Worm (Caenorhabditis elegans) whole organism, midembryonic: Measurements from ENCODE around the gene fbxb-19.

Experiments used
- T22C8.4 ChIP-seq: fragments of 200-800 bp; sonication (Bioruptor generic); IDR thresholded peaks from 2 replicates; pipeline ENCODE4 v1.3.6; 2022; ENCODE audit warnings: missing genetic modification characterization, missing compliant biosample characterization
- cog-1 ChIP-seq: sonication (generic microtip); optimal IDR thresholded peaks from 2 replicates; lab custom pipeline; 2016; ENCODE audit warnings: missing genetic modification characterization, missing compliant biosample characterization
- flt-1 ChIP-seq: fragments of 200-800 bp; sonication (Bioruptor generic); IDR thresholded peaks from 2 replicates; pipeline ENCODE4 v1.3.6; 2022; ENCODE audit warnings: missing genetic modification characterization, missing compliant biosample characterization
- klf-2 ChIP-seq: fragments of 200-800 bp; sonication (Bioruptor generic); conservative IDR thresholded peaks from 2 replicates; pipeline ENCODE4 v1.3.6; 2022; ENCODE audit warnings: missing genetic modification reagents, missing genetic modification characterization, missing compliant biosample characterization
- med-1 ChIP-seq: sonication (generic microtip); optimal IDR thresholded peaks from 2 replicates; lab custom pipeline; 2017; ENCODE audit warnings: missing genetic modification characterization, mild to moderate bottlenecking, missing compliant biosample characterization, antibody characterized with exemption, missing genetic modification reagents; ENCODE audit not compliant: insufficient read depth
- ref-1 ChIP-seq: fragments of 200-800 bp; sonication (Bioruptor generic); conservative IDR thresholded peaks from 2 replicates; pipeline ENCODE4 v1.3.6; 2022; ENCODE audit warnings: missing genetic modification reagents, missing genetic modification characterization, missing compliant biosample characterization
- tab-1 ChIP-seq: fragments of 200-800 bp; sonication (Bioruptor generic); IDR thresholded peaks from 2 replicates; pipeline ENCODE4 v1.3.6; 2022; ENCODE audit warnings: missing genetic modification characterization, missing compliant biosample characterization
- ztf-23 ChIP-seq: fragments of 200-800 bp; sonication (Bioruptor generic); IDR thresholded peaks from 2 replicates; pipeline ENCODE4 v1.3.6; 2022; ENCODE audit warnings: missing genetic modification reagents, missing genetic modification characterization, missing compliant biosample characterization
- ztf-29 ChIP-seq: fragments of 200-800 bp; sonication (Bioruptor generic); IDR thresholded peaks from 2 replicates; pipeline ENCODE4 v1.3.6; 2022; ENCODE audit warnings: missing genetic modification reagents, missing genetic modification characterization, missing compliant biosample characterization

Gene fbxb-19

ce11 chrII:1691011-1691410 is 2.0 kb upstream of the fbxb-19 start, which contains the start of gene fbxc-22:
TSS of gene fbxc-22 (minus strand) at chrII:1691111.
- TF ChIP-seq cog-1 (no peak), ztf-29 (GFP tag; lab: Robert Waterston, UW) (no peak), klf-2 (GFP tag; lab: Robert Waterston, UW) (no peak), T22C8.4 (GFP tag; lab: Robert Waterston, UW) (no peak), tab-1 (GFP tag; lab: Robert Waterston, UW) (no peak), med-1 (GFP tag; lab: Kevin White, UChicago) (no peak), ref-1 (GFP tag; lab: Robert Waterston, UW) (no peak), flt-1 (GFP tag; lab: Robert Waterston, UW) (no peak), ztf-23 (GFP tag; lab: Robert Waterston, UW) (no peak)

DNA sequence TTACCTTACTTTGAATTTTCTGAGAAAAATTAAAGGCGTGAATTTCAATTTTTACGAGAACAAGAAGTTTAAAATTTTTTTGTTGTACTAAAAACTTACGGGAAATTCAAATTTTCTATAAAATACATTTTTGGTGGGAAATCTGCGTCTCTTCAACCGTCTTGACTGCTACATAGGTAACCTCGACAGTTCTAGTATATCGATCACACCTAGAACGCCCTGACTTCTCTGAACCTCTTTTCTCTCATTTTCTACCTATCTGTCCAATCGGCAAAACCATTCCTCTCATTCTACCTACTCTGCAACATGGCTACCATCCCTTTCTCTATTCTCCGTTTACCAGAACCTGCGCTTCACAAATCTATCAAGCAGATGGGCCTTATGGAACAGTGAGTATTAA is 5.2 kb downstream of the fbxb-19 start, which contains the start of gene fbxb-25:
TSS of gene fbxb-25 (plus strand) at position 301 of the 400 bp plus-strand sequence.
- TF ChIP-seq ztf-29 (GFP tag; lab: Robert Waterston, UW) (no peak), T22C8.4 (GFP tag; lab: Robert Waterston, UW) (no peak), med-1 (GFP tag; lab: Kevin White, UChicago) (no peak), ztf-23 (GFP tag; lab: Robert Waterston, UW) (no peak)

ce11 chrII:1682218-1682617 is 6.8 kb downstream of the fbxb-19 start, which contains the start of gene fbxb-26:
TSS of gene fbxb-26 (plus strand) at chrII:1682518.
- TF ChIP-seq med-1 (GFP tag; lab: Kevin White, UChicago), result no peak
- TF ChIP-seq tab-1 (GFP tag; lab: Robert Waterston, UW), result no peak
- TF ChIP-seq T22C8.4 (GFP tag; lab: Robert Waterston, UW), result no peak
- no peak for TF ChIP-seq cog-1
- TF ChIP-seq flt-1 (GFP tag; lab: Robert Waterston, UW), result no peak
- no peak for TF ChIP-seq ztf-23 (GFP tag; lab: Robert Waterston, UW)
- no peak for TF ChIP-seq ztf-29 (GFP tag; lab: Robert Waterston, UW)
- TF ChIP-seq ref-1 (GFP tag; lab: Robert Waterston, UW), result no peak
- TF ChIP-seq klf-2 (GFP tag; lab: Robert Waterston, UW), result no peak

DNA sequence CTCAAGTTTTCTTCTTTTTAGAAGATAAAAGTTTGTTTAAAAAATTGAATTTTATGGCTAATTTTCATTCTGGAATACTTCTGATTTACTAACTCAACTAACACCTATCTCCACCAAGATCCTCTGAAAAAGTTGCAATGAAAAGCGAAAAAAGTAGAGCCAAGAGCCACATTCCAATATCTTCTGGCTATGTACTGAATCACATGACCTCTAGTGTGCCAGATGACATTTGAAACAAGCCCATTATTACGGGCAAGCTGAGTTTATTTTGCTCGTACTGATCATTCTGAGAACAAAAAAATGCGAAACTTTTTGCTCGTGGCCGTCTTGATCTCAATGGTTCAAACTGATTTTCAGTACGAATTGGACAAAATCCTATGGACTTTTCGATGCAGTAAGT is 9.9 kb downstream of the fbxb-19 start, which contains the start of gene irld-36:
TSS of gene irld-36 (plus strand) at position 301 of the 400 bp plus-strand sequence.
- TF ChIP-seq cog-1 (no peak), flt-1 (GFP tag; lab: Robert Waterston, UW) (no peak), klf-2 (GFP tag; lab: Robert Waterston, UW) (no peak), ref-1 (GFP tag; lab: Robert Waterston, UW) (no peak), tab-1 (GFP tag; lab: Robert Waterston, UW) (no peak), ztf-29 (GFP tag; lab: Robert Waterston, UW) (no peak), ztf-23 (GFP tag; lab: Robert Waterston, UW) (no peak), T22C8.4 (GFP tag; lab: Robert Waterston, UW) (no peak), med-1 (GFP tag; lab: Kevin White, UChicago) (no peak)

- TF ChIP-seq T22C8.4 (GFP tag; lab: Robert Waterston, UW), result no peak
- no peak for TF ChIP-seq ref-1 (GFP tag; lab: Robert Waterston, UW)
- no peak for TF ChIP-seq med-1 (GFP tag; lab: Kevin White, UChicago)
- no peak for TF ChIP-seq flt-1 (GFP tag; lab: Robert Waterston, UW)
- TF ChIP-seq klf-2 (GFP tag; lab: Robert Waterston, UW), result no peak
- no peak for TF ChIP-seq tab-1 (GFP tag; lab: Robert Waterston, UW)
- TF ChIP-seq cog-1, result no peak
- TF ChIP-seq ztf-29 (GFP tag; lab: Robert Waterston, UW), result no peak
- no peak for TF ChIP-seq ztf-23 (GFP tag; lab: Robert Waterston, UW)
These were observed 12.9 kb downstream of the fbxb-19 start, which contains the start of gene fbxb-17 for ce11 chrII:1676088-1676487. TSS of gene fbxb-17 (plus strand) at chrII:1676388.

- no peak for TF ChIP-seq tab-1 (GFP tag; lab: Robert Waterston, UW)
- no peak for TF ChIP-seq ztf-29 (GFP tag; lab: Robert Waterston, UW)
- TF ChIP-seq med-1 (GFP tag; lab: Kevin White, UChicago), result no peak
- no peak for TF ChIP-seq T22C8.4 (GFP tag; lab: Robert Waterston, UW)
- no peak for TF ChIP-seq ztf-23 (GFP tag; lab: Robert Waterston, UW)
- no peak for TF ChIP-seq flt-1 (GFP tag; lab: Robert Waterston, UW)
- no peak for TF ChIP-seq cog-1
- no peak for TF ChIP-seq klf-2 (GFP tag; lab: Robert Waterston, UW)
- no peak for TF ChIP-seq ref-1 (GFP tag; lab: Robert Waterston, UW)
These were observed 16.3 kb downstream of the fbxb-19 start for ce11 chrII:1672673-1673072.

ce11 chrII:1670985-1671384 is 18.0 kb downstream of the fbxb-19 start:
- no peak for TF ChIP-seq tab-1 (GFP tag; lab: Robert Waterston, UW)
- no peak for TF ChIP-seq cog-1
- TF ChIP-seq ztf-23 (GFP tag; lab: Robert Waterston, UW), result no peak
- no peak for TF ChIP-seq klf-2 (GFP tag; lab: Robert Waterston, UW)
- no peak for TF ChIP-seq med-1 (GFP tag; lab: Kevin White, UChicago)
- TF ChIP-seq flt-1 (GFP tag; lab: Robert Waterston, UW), result no peak
- TF ChIP-seq ztf-29 (GFP tag; lab: Robert Waterston, UW), result no peak
- TF ChIP-seq ref-1 (GFP tag; lab: Robert Waterston, UW), result no peak
- TF ChIP-seq T22C8.4 (GFP tag; lab: Robert Waterston, UW), result no peak

DNA sequence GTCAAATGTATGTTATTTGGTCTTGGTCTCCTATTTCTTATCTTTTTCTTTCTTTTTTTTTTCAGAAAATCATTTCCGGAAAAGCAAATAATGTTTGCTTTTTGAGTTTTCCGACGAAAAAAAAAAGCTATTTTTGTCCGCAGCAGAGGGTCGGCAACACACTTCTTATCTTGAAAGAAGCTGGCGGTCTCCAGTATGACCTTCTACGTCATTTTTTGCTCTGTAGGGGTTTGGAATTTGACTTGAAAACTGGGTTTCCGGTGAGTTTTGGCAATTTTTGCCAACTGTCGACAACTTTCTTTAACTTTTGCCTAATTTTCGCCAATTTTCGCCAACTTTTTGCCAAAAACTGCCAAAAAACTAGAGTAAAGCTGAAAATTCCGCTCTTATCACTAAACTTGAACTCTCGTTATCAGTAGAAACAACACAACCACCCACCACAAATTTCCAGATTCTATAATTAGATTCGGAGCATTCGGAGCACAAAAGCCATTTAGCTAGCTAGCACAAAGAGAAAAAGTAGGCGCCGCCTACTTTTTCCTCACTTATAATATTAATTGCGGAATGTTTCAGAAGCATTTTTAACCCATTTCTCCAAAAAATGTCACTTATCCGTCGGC is 18.6 kb downstream of the fbxb-19 start, which contains the start of gene nhx-6:
TSS of gene nhx-6 (plus strand) at position 570 of the 620 bp plus-strand sequence.
- no peak for TF ChIP-seq T22C8.4 (GFP tag; lab: Robert Waterston, UW)
- no peak for TF ChIP-seq cog-1
- TF ChIP-seq flt-1 (GFP tag; lab: Robert Waterston, UW), result no peak
- no peak for TF ChIP-seq klf-2 (GFP tag; lab: Robert Waterston, UW)
- no peak for TF ChIP-seq med-1 (GFP tag; lab: Kevin White, UChicago)
- no peak for TF ChIP-seq ztf-29 (GFP tag; lab: Robert Waterston, UW)
- TF ChIP-seq ztf-23 (GFP tag; lab: Robert Waterston, UW), result no peak
- no peak for TF ChIP-seq ref-1 (GFP tag; lab: Robert Waterston, UW)
- no peak for TF ChIP-seq tab-1 (GFP tag; lab: Robert Waterston, UW)
